Worm (Caenorhabditis elegans) whole organism, L1 larva: ENCODE results near the gene rdy-2.

Source experiments
- C16A3.4 ChIP-seq: fragments of 150-350 bp; optimal IDR thresholded peaks from 2 replicates; lab custom pipeline; 2014; ENCODE audit warnings: missing biosample characterization, missing genetic modification characterization
- F16B12.6 ChIP-seq: fragments of 150-350 bp; optimal IDR thresholded peaks from 2 replicates; lab custom pipeline; 2014; ENCODE audit warnings: missing biosample characterization, missing genetic modification characterization
- ama-1 ChIP-seq: fragments of 150-350 bp; optimal IDR thresholded peaks from 2 replicates; lab custom pipeline; 2014
- blmp-1 ChIP-seq: fragments of 150-350 bp; optimal IDR thresholded peaks from 2 replicates; lab custom pipeline; 2014; ENCODE audit warnings: missing biosample characterization, missing genetic modification characterization
- jun-1 ChIP-seq: fragments of 150-350 bp; optimal IDR thresholded peaks from 2 replicates; lab custom pipeline; 2014; ENCODE audit warnings: missing biosample characterization, missing genetic modification reagents, missing genetic modification characterization
- lin-15B ChIP-seq: fragments of 150-350 bp; sonication (generic microtip); optimal IDR thresholded peaks from 3 replicates; lab custom pipeline; 2014; ENCODE audit warnings: missing biosample characterization, missing genetic modification characterization
- lir-3 ChIP-seq: sonication (generic microtip); optimal IDR thresholded peaks from 2 replicates; lab custom pipeline; 2016; ENCODE audit warnings: mild to moderate bottlenecking, missing genetic modification characterization, moderate library complexity, missing compliant biosample characterization; ENCODE audit not compliant: poor library complexity
- mdl-1 ChIP-seq, 2 experiments: fragments of 150-350 bp; optimal IDR thresholded peaks; 2 replicates each; lab custom pipeline; 2014 to 2017; ENCODE audit warnings: missing biosample characterization in 2 of 2, missing genetic modification characterization in 2 of 2, inconsistent platforms in 1 of 2
- mep-1 ChIP-seq: fragments of 150-350 bp; optimal IDR thresholded peaks from 2 replicates; lab custom pipeline; 2014; ENCODE audit warnings: missing biosample characterization, missing genetic modification characterization
- nhr-28 ChIP-seq: fragments of 150-350 bp; optimal IDR thresholded peaks from 2 replicates; lab custom pipeline; 2014; ENCODE audit warnings: missing biosample characterization, missing genetic modification characterization
- nhr-77 ChIP-seq: fragments of 150-350 bp; optimal IDR thresholded peaks from 2 replicates; lab custom pipeline; 2014; ENCODE audit warnings: missing biosample characterization, missing genetic modification characterization
- vab-15 ChIP-seq: sonication (generic microtip); optimal IDR thresholded peaks from 2 replicates; lab custom pipeline; 2017; ENCODE audit warnings: missing genotype, mild to moderate bottlenecking, missing genetic modification characterization, missing compliant biosample characterization
- zag-1 ChIP-seq: fragments of 150-350 bp; optimal IDR thresholded peaks from 2 replicates; lab custom pipeline; 2014; ENCODE audit warnings: missing biosample characterization, missing genetic modification characterization
- ztf-4 ChIP-seq: fragments of 150-350 bp; optimal IDR thresholded peaks from 2 replicates; lab custom pipeline; 2014; ENCODE audit warnings: missing biosample characterization, missing genetic modification characterization

DNA sequence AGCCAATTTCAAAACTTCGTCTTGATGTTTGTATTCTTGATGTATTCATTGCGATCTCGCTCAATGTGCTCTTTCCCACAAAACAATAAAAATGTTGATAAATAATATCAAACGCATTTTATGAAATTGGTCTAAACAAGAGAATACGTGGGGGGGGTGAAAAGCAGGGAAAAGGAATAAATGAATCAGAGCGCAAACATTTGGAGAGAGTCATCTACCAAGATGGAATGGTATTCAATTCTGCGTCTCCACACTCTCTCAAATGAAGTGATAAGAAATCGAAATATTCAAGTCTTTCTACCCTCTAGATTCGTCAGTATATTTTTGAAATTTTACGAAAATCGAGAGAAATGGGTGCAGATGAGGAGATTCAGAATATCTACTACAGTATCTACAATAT, 20.1 kb downstream of the rdy-2 start, which contains the start of gene C50B8.5:
- TF ChIP-seq nhr-77 (tag; lab: Kevin White, UChicago) (no peak), lin-15B (tag; lab: Kevin White, UChicago) (no peak), mdl-1 (tag; optimal IDR thresholded peaks at IDR 0.05; lab: Kevin White, UChicago) (no peak), F16B12.6 (tag; lab: Kevin White, UChicago) (no peak), vab-15 (tag; lab: Kevin White, UChicago) (no peak), C16A3.4 (tag; lab: Kevin White, UChicago) (no peak), blmp-1 (tag; lab: Kevin White, UChicago) (no peak), ztf-4 (tag; lab: Kevin White, UChicago) (no peak), zag-1 (no peak), lir-3 (tag; lab: Kevin White, UChicago) (no peak), jun-1 (tag; lab: Kevin White, UChicago) (no peak), ama-1 (lab: Kevin White, UChicago) (no peak), mep-1 (no peak), nhr-28 (no peak)
